Worm (Caenorhabditis elegans): ENCODE data around the gene C03B1.2.

DNA sequence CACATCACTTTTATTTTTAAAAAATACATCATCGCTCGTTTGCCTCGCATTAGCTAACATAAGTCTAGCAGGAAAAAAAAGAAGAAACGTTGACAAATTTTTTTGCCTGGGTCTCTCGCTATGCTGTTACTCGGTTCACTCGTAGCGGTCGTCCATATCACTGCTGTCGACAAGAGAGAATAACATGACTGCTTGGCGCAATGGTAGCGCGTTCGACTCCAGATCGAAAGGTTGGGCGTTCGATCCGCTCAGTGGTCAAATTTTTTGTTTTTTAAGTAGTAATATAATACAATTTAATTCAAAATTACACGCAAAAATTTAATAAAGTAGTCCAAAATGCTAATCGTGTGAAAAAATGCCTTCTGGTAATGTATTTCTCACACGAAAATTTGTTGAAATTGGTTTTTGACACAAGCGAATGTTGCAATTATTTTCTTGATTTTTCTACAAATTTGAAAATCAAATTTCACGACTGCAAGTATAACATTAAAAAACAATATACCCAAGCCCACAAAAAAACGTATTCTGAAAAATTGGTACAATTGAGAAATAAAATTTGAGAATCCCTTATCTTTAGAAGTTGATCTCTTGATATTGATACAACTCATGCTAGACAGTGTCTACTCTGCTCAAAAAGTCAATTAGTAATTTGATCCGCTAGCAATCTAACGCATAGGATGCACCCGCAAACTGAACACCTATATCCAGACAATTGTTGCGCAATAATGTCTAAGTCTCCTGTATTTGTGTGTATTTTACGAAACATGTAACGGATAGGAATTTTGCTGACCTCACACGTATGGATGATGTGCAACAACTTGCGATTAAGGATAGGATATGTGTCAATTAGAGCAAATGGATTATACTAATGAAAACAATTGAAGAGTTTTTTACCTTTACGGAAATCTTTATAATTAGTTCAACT, 1.6 kb downstream of the C03B1.2 start:
- TF ChIP-seq M03D4.4 (tag; optimal IDR thresholded peaks at IDR 0.05) = peak; percentile 83
- TF ChIP-seq elt-1 (tag; optimal IDR thresholded peaks at IDR 0.05; ENCODE audit: borderline replicate concordance, insufficient read depth) = no peak
- no peak for TF ChIP-seq lin-13 (tag; optimal IDR thresholded peaks at IDR 0.05)
